Fruit fly (Drosophila melanogaster): ENCODE measurements around the gene CG31465.

Gene CG31465

DNA sequence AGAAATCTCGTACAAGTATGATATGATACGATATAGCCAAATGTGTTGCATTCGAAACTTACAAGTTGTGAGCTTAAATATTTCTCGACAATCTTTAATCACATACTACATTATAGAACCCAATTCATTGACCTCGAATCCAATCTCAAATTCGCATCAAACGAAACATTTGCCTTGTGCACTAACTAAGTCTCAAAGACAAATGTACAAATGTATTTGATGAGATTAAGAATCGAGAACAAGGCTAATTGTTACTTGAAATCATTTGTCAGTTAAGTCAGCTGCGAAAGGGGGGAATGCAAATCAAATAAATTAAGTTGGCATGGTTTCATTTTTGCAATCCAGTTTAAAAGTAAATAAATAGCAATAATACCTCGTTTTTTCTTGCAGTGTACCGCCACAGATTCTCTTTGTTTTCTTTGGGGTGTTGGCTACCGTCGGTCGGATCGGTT, 42.1 kb upstream of the CG31465 start:
- TF ChIP-seq Hr78 (GFP tag; optimal IDR thresholded peaks at IDR 0.05) (no peak), HLH106 (tag; optimal IDR thresholded peaks at IDR 0.05) (peak; percentile 79), foxo (GFP tag; optimal IDR thresholded peaks at IDR 0.05) (peak; percentile 48 to 88), jim (GFP tag; optimal IDR thresholded peaks at IDR 0.05) (no peak), sage (GFP tag; optimal IDR thresholded peaks at IDR 0.05) (peak; percentile 23), ey (GFP tag; optimal IDR thresholded peaks at IDR 0.05) (peak; percentile 88), usp (GFP tag; optimal IDR thresholded peaks at IDR 0.05) (no peak), Mio (GFP tag; optimal IDR thresholded peaks at IDR 0.05) (no peak), tai (GFP tag; optimal IDR thresholded peaks at IDR 0.05) (peak; percentile 78), dl (GFP tag; optimal IDR thresholded peaks at IDR 0.05; ENCODE audit: insufficient read depth in 1 of 2, partially characterized antibody in 2 of 2) (no peak), GATAd (GFP tag; optimal IDR thresholded peaks at IDR 0.05) (no peak), sv (GFP tag; optimal IDR thresholded peaks at IDR 0.05) (no peak), brk (GFP tag; optimal IDR thresholded peaks at IDR 0.05) (no peak), N (GFP tag; optimal IDR thresholded peaks at IDR 0.05) (no peak), Jra (GFP tag; optimal IDR thresholded peaks at IDR 0.05) (peak; percentile 73), fru (GFP tag; optimal IDR thresholded peaks at IDR 0.05) (peak; percentile 90), Dfd (GFP tag; optimal IDR thresholded peaks at IDR 0.05) (no peak), dmrt93B (GFP tag; optimal IDR thresholded peaks at IDR 0.05) (peak; percentile 66), Dif (GFP tag; optimal IDR thresholded peaks at IDR 0.05; ENCODE audit: partially characterized antibody) (no peak), rgr (GFP tag; optimal IDR thresholded peaks at IDR 0.05) (peak; percentile 83), Abd-B (GFP tag; optimal IDR thresholded peaks at IDR 0.05) (no peak), CG9705 (GFP tag; optimal IDR thresholded peaks at IDR 0.05) (peak; percentile 58), woc (GFP tag; optimal IDR thresholded peaks at IDR 0.05) (peak; percentile 84), Sp1 (GFP tag; optimal IDR thresholded peaks at IDR 0.05) (peak; percentile 89), psq (GFP tag; optimal IDR thresholded peaks at IDR 0.05) (peak; percentile 73), CG32264 (GFP tag; optimal IDR thresholded peaks at IDR 0.05) (peak; percentile 29), h (GFP tag; optimal IDR thresholded peaks at IDR 0.05) (peak; percentile 85), dsf (GFP tag; optimal IDR thresholded peaks at IDR 0.05; ENCODE audit: borderline replicate concordance) (peak; percentile 20), lola (GFP tag; optimal IDR thresholded peaks at IDR 0.05) (no peak), Hnf4 (GFP tag; optimal IDR thresholded peaks at IDR 0.05) (peak; percentile 71), Vsx2 (GFP tag; optimal IDR thresholded peaks at IDR 0.05; ENCODE audit: partially characterized antibody) (no peak), br (GFP tag; optimal IDR thresholded peaks at IDR 0.05) (peak; percentile 82), pan (optimal IDR thresholded peaks at IDR 0.05) (no peak), CrebA (GFP tag; optimal IDR thresholded peaks at IDR 0.05; ENCODE audit: borderline replicate concordance) (no peak), OdsH (GFP tag; optimal IDR thresholded peaks at IDR 0.05) (peak; percentile 80), Rel (GFP tag; optimal IDR thresholded peaks at IDR 0.05) (peak; percentile 26), Rel (tag; optimal IDR thresholded peaks at IDR 0.05) (no peak), Myc (optimal IDR thresholded peaks at IDR 0.05) (no peak), Hr83 (GFP tag; optimal IDR thresholded peaks at IDR 0.05; ENCODE audit: poor library complexity, severe bottlenecking) (no peak)

- TF ChIP-seq Hnf4 (GFP tag; optimal IDR thresholded peaks at IDR 0.05) (peak; percentile 27), N (GFP tag; optimal IDR thresholded peaks at IDR 0.05) (no peak), rgr (GFP tag; optimal IDR thresholded peaks at IDR 0.05) (peak; percentile 32), Myc (optimal IDR thresholded peaks at IDR 0.05) (no peak), foxo (GFP tag; optimal IDR thresholded peaks at IDR 0.05) (peak in 1 of 2 experiments; percentile 42), Vsx2 (GFP tag; optimal IDR thresholded peaks at IDR 0.05; ENCODE audit: partially characterized antibody) (no peak), psq (GFP tag; optimal IDR thresholded peaks at IDR 0.05) (peak; percentile 4), Sp1 (GFP tag; optimal IDR thresholded peaks at IDR 0.05) (peak; percentile 70), OdsH (GFP tag; optimal IDR thresholded peaks at IDR 0.05) (peak; percentile 19), HLH106 (tag; optimal IDR thresholded peaks at IDR 0.05) (peak; percentile 64)
Observed at dm6 chr3R:21839636-21840035, 41.0 kb upstream of the CG31465 start.

dm6 chr3R:21840432-21840831, 40.2 kb upstream of the CG31465 start:
- TF ChIP-seq Abd-B (GFP tag; optimal IDR thresholded peaks at IDR 0.05) (no peak), ey (GFP tag; optimal IDR thresholded peaks at IDR 0.05) (no peak), h (GFP tag; optimal IDR thresholded peaks at IDR 0.05) (no peak), usp (GFP tag; optimal IDR thresholded peaks at IDR 0.05) (no peak), sage (GFP tag; optimal IDR thresholded peaks at IDR 0.05) (no peak), OdsH (GFP tag; optimal IDR thresholded peaks at IDR 0.05) (no peak), br (GFP tag; optimal IDR thresholded peaks at IDR 0.05) (no peak), rgr (GFP tag; optimal IDR thresholded peaks at IDR 0.05) (no peak), Hnf4 (GFP tag; optimal IDR thresholded peaks at IDR 0.05) (no peak)
